Worm (Caenorhabditis elegans): ENCODE results near the gene Y25C1A.7.

DNA sequence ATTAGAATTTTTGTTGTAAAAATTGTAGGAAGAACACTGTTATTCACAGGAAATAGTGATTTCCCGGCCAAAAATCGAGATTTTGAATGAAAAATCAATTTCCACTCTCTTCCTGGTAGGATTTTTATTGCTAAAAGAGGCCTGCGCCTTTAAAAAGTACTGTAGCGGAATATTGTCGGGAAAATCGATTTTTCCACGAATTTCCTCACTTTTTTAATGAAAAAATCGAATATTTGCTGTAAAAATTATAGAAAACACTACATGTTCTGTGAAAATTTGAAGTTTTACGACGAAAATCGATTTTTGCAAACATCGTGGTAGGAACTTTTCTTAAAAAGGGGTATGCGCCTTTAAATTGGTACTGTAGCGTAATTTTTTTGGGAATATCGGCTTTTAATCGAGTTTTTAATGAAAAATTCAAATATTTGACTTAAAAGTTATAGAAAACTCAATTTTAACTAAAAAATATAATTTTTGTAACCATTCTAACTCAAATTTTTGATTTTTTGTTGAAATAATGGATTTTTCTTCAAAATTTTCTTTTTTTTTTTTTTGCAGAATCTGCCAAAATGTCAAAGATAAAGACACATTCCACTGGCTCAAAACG lies 14.5 kb downstream of the Y25C1A.7 start, which contains the start of gene lin-8:
- no peak for TF ChIP-seq mab-5 (tag; optimal IDR thresholded peaks at IDR 0.05)
- TF ChIP-seq nhr-23 (tag; optimal IDR thresholded peaks at IDR 0.05), result no peak
- TF ChIP-seq mdl-1 (tag; optimal IDR thresholded peaks at IDR 0.05), result no peak
- no peak for TF ChIP-seq mbf-1 (tag; optimal IDR thresholded peaks at IDR 0.05)
- TF ChIP-seq nhr-237 (tag; optimal IDR thresholded peaks at IDR 0.05), result no peak
- TF ChIP-seq nhr-11 (tag; optimal IDR thresholded peaks at IDR 0.05), result no peak
- TF ChIP-seq snpc-4 (tag; optimal IDR thresholded peaks at IDR 0.05), result no peak
